ENCODE assay signal across 1 fruit fly cellular context in genomic region chr3L:10885711-10886272, dm6.
TF ChIP-seq lines count a peak whose summit lies in the region.

No protein-coding gene starts in this region.

TF ChIP-seq in whole organism, embryonic, 481 proteins besides CTCF, POLR2A, EP300 and RAD21 (continued from another document):
- TF ChIP-seq CG13287 (GFP tag; IDR thresholded peaks at IDR 0.05; lab: Robert Waterston, UW; ENCODE audit: partially characterized antibody), result peak; percentile 31
- TF ChIP-seq CG1832 (GFP tag; optimal IDR thresholded peaks at IDR 0.05; lab: Kevin White, UChicago), result peak; percentile 78
- TF ChIP-seq Ada2b (GFP tag; IDR thresholded peaks at IDR 0.05; lab: Robert Waterston, UW), result no peak
- no peak for TF ChIP-seq CG10959 (GFP tag; IDR thresholded peaks at IDR 0.05; lab: Robert Waterston, UW)
- no peak for TF ChIP-seq CG10209 (GFP tag; optimal IDR thresholded peaks at IDR 0.05; lab: Kevin White, UChicago)
- peak; percentile 65; the same call in 1 of the 3 replicates for TF ChIP-seq CG34422 (GFP tag; IDR thresholded peaks at IDR 0.05; lab: Robert Waterston, UW)
- no peak for TF ChIP-seq Hsf (GFP tag; optimal IDR thresholded peaks at IDR 0.05; lab: Kevin White, UChicago)
- no peak for TF ChIP-seq Abd-B (GFP tag; optimal IDR thresholded peaks at IDR 0.05; lab: Kevin White, UChicago)
- TF ChIP-seq stwl (tag; optimal IDR thresholded peaks at IDR 0.05; lab: Kevin White, UChicago), result peak; percentile 54
- TF ChIP-seq Med (GFP tag; lab: Kevin White, UChicago), result peak; percentile 51
- no peak for TF ChIP-seq fd102C (GFP tag; optimal IDR thresholded peaks at IDR 0.05; lab: Kevin White, UChicago)
- no peak for TF ChIP-seq lola (GFP tag; optimal IDR thresholded peaks at IDR 0.05; lab: Kevin White, UChicago)
- peak; percentile 19; the same call in 1 of the 2 replicates for TF ChIP-seq vvl (GFP tag; IDR thresholded peaks at IDR 0.05; lab: Robert Waterston, UW)
- no peak for TF ChIP-seq CG12942 (GFP tag; optimal IDR thresholded peaks at IDR 0.05; lab: Kevin White, UChicago)
- peak; percentile 22 for TF ChIP-seq CG17829 (tag; optimal IDR thresholded peaks at IDR 0.05; lab: Kevin White, UChicago)
- no peak for TF ChIP-seq cg (GFP tag; optimal IDR thresholded peaks at IDR 0.05; lab: Kevin White, UChicago)
- TF ChIP-seq CG18011 (GFP tag; optimal IDR thresholded peaks at IDR 0.05; lab: Kevin White, UChicago), result no peak
- TF ChIP-seq CG8765 (GFP tag; IDR thresholded peaks at IDR 0.05; lab: Robert Waterston, UW), result no peak
- peak; percentile 19 for TF ChIP-seq nmo (GFP tag; optimal IDR thresholded peaks at IDR 0.05; lab: Kevin White, UChicago)
- no peak for TF ChIP-seq BEAF-32 (GFP tag; optimal IDR thresholded peaks at IDR 0.05; lab: Kevin White, UChicago)
- peak; percentile 20 for TF ChIP-seq dm (GFP tag; optimal IDR thresholded peaks at IDR 0.05; lab: Kevin White, UChicago)
- TF ChIP-seq CG4617 (GFP tag; optimal IDR thresholded peaks at IDR 0.05; lab: Kevin White, UChicago; ENCODE audit: borderline replicate concordance), result peak; percentile 65
- no peak for TF ChIP-seq Bdp1 (GFP tag; optimal IDR thresholded peaks at IDR 0.05; lab: Kevin White, UChicago)
- TF ChIP-seq D19B (GFP tag; optimal IDR thresholded peaks at IDR 0.05; lab: Kevin White, UChicago), result no peak
- peak; percentile 93 for TF ChIP-seq E2f2 (GFP tag; IDR thresholded peaks at IDR 0.05; lab: Robert Waterston, UW)
- no peak for TF ChIP-seq CG14441 (GFP tag; IDR thresholded peaks at IDR 0.05; lab: Robert Waterston, UW)
- TF ChIP-seq lbe (GFP tag; optimal IDR thresholded peaks at IDR 0.05; lab: Kevin White, UChicago), result no peak
- no peak for TF ChIP-seq CG13894 (tag; optimal IDR thresholded peaks at IDR 0.05; lab: Kevin White, UChicago)
- no peak for TF ChIP-seq CHES-1-like (GFP tag; optimal IDR thresholded peaks at IDR 0.05; lab: Kevin White, UChicago)
- no peak for TF ChIP-seq wdn (GFP tag; IDR thresholded peaks at IDR 0.05; lab: Robert Waterston, UW)
- no peak for TF ChIP-seq al (GFP tag; IDR thresholded peaks at IDR 0.05; lab: Robert Waterston, UW)
- TF ChIP-seq trem (tag; optimal IDR thresholded peaks at IDR 0.05; lab: Kevin White, UChicago), result peak; percentile 37
- no peak for TF ChIP-seq CG9817 (tag; optimal IDR thresholded peaks at IDR 0.05; lab: Kevin White, UChicago)
- no peak for TF ChIP-seq CG13123 (GFP tag; optimal IDR thresholded peaks at IDR 0.05; lab: Kevin White, UChicago)
- peak; percentile 48; the same call in 1 of the 2 replicates for TF ChIP-seq CG32532 (GFP tag; IDR thresholded peaks at IDR 0.05; lab: Robert Waterston, UW)
- TF ChIP-seq Myb (GFP tag; optimal IDR thresholded peaks at IDR 0.05; lab: Kevin White, UChicago), result peak; percentile 10
- peak; percentile 9 for TF ChIP-seq CG10431 (GFP tag; optimal IDR thresholded peaks at IDR 0.05; lab: Kevin White, UChicago)
- TF ChIP-seq Atf6 (GFP tag; IDR thresholded peaks at IDR 0.05; lab: Robert Waterston, UW), result no peak
- TF ChIP-seq CG15514 (GFP tag; optimal IDR thresholded peaks at IDR 0.05; lab: Kevin White, UChicago), result peak; percentile 56
- TF ChIP-seq pzg (GFP tag; optimal IDR thresholded peaks at IDR 0.05; lab: Kevin White, UChicago), result peak; percentile 72
- peak; percentile 1 for TF ChIP-seq Nf-YC (tag; optimal IDR thresholded peaks at IDR 0.05; lab: Kevin White, UChicago)
- no peak for TF ChIP-seq nau (GFP tag; optimal IDR thresholded peaks at IDR 0.05; lab: Kevin White, UChicago)
- TF ChIP-seq Scr (GFP tag; IDR thresholded peaks at IDR 0.05; lab: Robert Waterston, UW; ENCODE audit: partially characterized antibody), result no peak
- peak; percentile 49 for TF ChIP-seq Sin3A (optimal IDR thresholded peaks at IDR 0.05; lab: Kevin White, UChicago)
- TF ChIP-seq CG31224 (GFP tag; IDR thresholded peaks at IDR 0.05; lab: Robert Waterston, UW), result no peak
- no peak for TF ChIP-seq CG16815 (GFP tag; optimal IDR thresholded peaks at IDR 0.05; lab: Kevin White, UChicago)
- no peak for TF ChIP-seq ab (GFP tag; optimal IDR thresholded peaks at IDR 0.05; lab: Kevin White, UChicago)
- TF ChIP-seq Bgb (GFP tag; IDR thresholded peaks at IDR 0.05; lab: Robert Waterston, UW; ENCODE audit: partially characterized antibody), result peak; percentile 25; the same call in 1 of the 2 replicates
- no peak for TF ChIP-seq fru (optimal IDR thresholded peaks at IDR 0.05; lab: Kevin White, UChicago)
- peak; percentile 43 for TF ChIP-seq Fer1 (GFP tag; optimal IDR thresholded peaks at IDR 0.05; lab: Kevin White, UChicago)
- TF ChIP-seq CG14710 (tag; optimal IDR thresholded peaks at IDR 0.05; lab: Kevin White, UChicago), result peak; percentile 84
- no peak for TF ChIP-seq CG7372 (GFP tag; IDR thresholded peaks at IDR 0.05; lab: Robert Waterston, UW)
- no peak for TF ChIP-seq hkb (optimal IDR thresholded peaks at IDR 0.05; lab: Kevin White, UChicago)
- peak; percentile 17; the same call in 1 of the 2 replicates for TF ChIP-seq hkb (GFP tag; IDR thresholded peaks at IDR 0.05; lab: Robert Waterston, UW)
- no peak for TF ChIP-seq fd64A (GFP tag; optimal IDR thresholded peaks at IDR 0.05; lab: Kevin White, UChicago)
- no peak for TF ChIP-seq otp (GFP tag; IDR thresholded peaks at IDR 0.05; lab: Robert Waterston, UW)
- no peak for TF ChIP-seq CG11085 (GFP tag; IDR thresholded peaks at IDR 0.05; lab: Robert Waterston, UW)
- TF ChIP-seq Max (GFP tag; optimal IDR thresholded peaks at IDR 0.05; lab: Kevin White, UChicago), result peak; percentile 14
- peak; percentile 93 for TF ChIP-seq MBD-R2 (GFP tag; IDR thresholded peaks at IDR 0.05; lab: Robert Waterston, UW)
- peak; percentile 76 for TF ChIP-seq CG14965 (GFP tag; optimal IDR thresholded peaks at IDR 0.05; lab: Kevin White, UChicago; ENCODE audit: borderline replicate concordance)
- no peak for TF ChIP-seq p53 (GFP tag; optimal IDR thresholded peaks at IDR 0.05; lab: Kevin White, UChicago)
- TF ChIP-seq sqz (GFP tag; optimal IDR thresholded peaks at IDR 0.05; lab: Kevin White, UChicago), result no peak
- TF ChIP-seq CG10267 (tag; optimal IDR thresholded peaks at IDR 0.05; lab: Kevin White, UChicago), result peak; percentile 32
- TF ChIP-seq CG4820 (GFP tag; optimal IDR thresholded peaks at IDR 0.05; lab: Kevin White, UChicago), result no peak
- peak; percentile 98 for TF ChIP-seq CG17385 (GFP tag; optimal IDR thresholded peaks at IDR 0.05; lab: Kevin White, UChicago)
- no peak for TF ChIP-seq CG6254 (GFP tag; optimal IDR thresholded peaks at IDR 0.05; lab: Kevin White, UChicago)
- TF ChIP-seq CG8388 (GFP tag; optimal IDR thresholded peaks at IDR 0.05; lab: Kevin White, UChicago), result no peak
- TF ChIP-seq CG32772 (GFP tag; IDR thresholded peaks at IDR 0.05; lab: Robert Waterston, UW), result no peak
- peak; percentile 30; the same call in 2 of the 3 replicates for TF ChIP-seq knrl (GFP tag; IDR thresholded peaks at IDR 0.05; lab: Robert Waterston, UW; ENCODE audit: partially characterized antibody)
- no peak for TF ChIP-seq Gsc (GFP tag; IDR thresholded peaks at IDR 0.05; lab: Robert Waterston, UW)
- peak; percentile 46 for TF ChIP-seq YL-1 (GFP tag; optimal IDR thresholded peaks at IDR 0.05; lab: Kevin White, UChicago)
- no peak for TF ChIP-seq CG11723 (GFP tag; optimal IDR thresholded peaks at IDR 0.05; lab: Kevin White, UChicago)
- no peak for TF ChIP-seq z (GFP tag; IDR thresholded peaks at IDR 0.05; lab: Robert Waterston, UW)
- TF ChIP-seq CG10147 (GFP tag; optimal IDR thresholded peaks at IDR 0.05; lab: Kevin White, UChicago), result no peak
- no peak for TF ChIP-seq CG7271 (tag; optimal IDR thresholded peaks at IDR 0.05; lab: Kevin White, UChicago)
- TF ChIP-seq mirr (GFP tag; optimal IDR thresholded peaks at IDR 0.05; lab: Kevin White, UChicago), result no peak
- TF ChIP-seq nerfin-1 (tag; optimal IDR thresholded peaks at IDR 0.05; lab: Kevin White, UChicago), result no peak
- TF ChIP-seq bsh (GFP tag; optimal IDR thresholded peaks at IDR 0.05; lab: Kevin White, UChicago), result no peak
- no peak for TF ChIP-seq CG8359 (GFP tag; optimal IDR thresholded peaks at IDR 0.05; lab: Kevin White, UChicago; ENCODE audit: borderline replicate concordance)
- TF ChIP-seq crp (GFP tag; optimal IDR thresholded peaks at IDR 0.05; lab: Kevin White, UChicago), result peak; percentile 61 to 94
- no peak for TF ChIP-seq cad (GFP tag; optimal IDR thresholded peaks at IDR 0.05; lab: Kevin White, UChicago)
- no peak for TF ChIP-seq inv (GFP tag; IDR thresholded peaks at IDR 0.05; lab: Robert Waterston, UW; ENCODE audit: partially characterized antibody)
- TF ChIP-seq B-H2 (GFP tag; optimal IDR thresholded peaks at IDR 0.05; lab: Kevin White, UChicago), result no peak
- TF ChIP-seq tgo (GFP tag; IDR thresholded peaks at IDR 0.05; lab: Robert Waterston, UW), result no peak
- TF ChIP-seq MESR4 (GFP tag; optimal IDR thresholded peaks at IDR 0.05; lab: Kevin White, UChicago), result peak; percentile 63
- TF ChIP-seq abd-A (tag; optimal IDR thresholded peaks at IDR 0.05; lab: Kevin White, UChicago), result no peak
- no peak for TF ChIP-seq Deaf1 (tag; optimal IDR thresholded peaks at IDR 0.05; lab: Kevin White, UChicago)
- TF ChIP-seq zfh1 (GFP tag; IDR thresholded peaks at IDR 0.05; lab: Robert Waterston, UW), result no peak
- TF ChIP-seq CG12219 (GFP tag; optimal IDR thresholded peaks at IDR 0.05; lab: Kevin White, UChicago), result no peak
- no peak for TF ChIP-seq aop (GFP tag; IDR thresholded peaks at IDR 0.05; lab: Robert Waterston, UW)
- no peak for TF ChIP-seq CG11695 (GFP tag; IDR thresholded peaks at IDR 0.05; lab: Robert Waterston, UW)
- no peak for TF ChIP-seq CG11398 (GFP tag; optimal IDR thresholded peaks at IDR 0.05; lab: Kevin White, UChicago)
- 0 out of 3 replicates have a peak, but pooled peaks have one; percentile 41 for TF ChIP-seq Dbx (GFP tag; IDR thresholded peaks at IDR 0.05; lab: Robert Waterston, UW)
- no peak for TF ChIP-seq rib (GFP tag; IDR thresholded peaks at IDR 0.05; lab: Robert Waterston, UW)
- no peak for TF ChIP-seq Dek (tag; optimal IDR thresholded peaks at IDR 0.05; lab: Kevin White, UChicago)
- TF ChIP-seq CG17912 (GFP tag; optimal IDR thresholded peaks at IDR 0.05; lab: Kevin White, UChicago), result peak; percentile 30
- no peak; the same call in 2 of the 3 replicates for TF ChIP-seq CG6791 (GFP tag; IDR thresholded peaks at IDR 0.05; lab: Robert Waterston, UW; ENCODE audit: partially characterized antibody)
- TF ChIP-seq sob (GFP tag; IDR thresholded peaks at IDR 0.05; lab: Robert Waterston, UW), result peak; percentile 34; the same call in 1 of the 2 replicates
- TF ChIP-seq Hmx (GFP tag; optimal IDR thresholded peaks at IDR 0.05; lab: Kevin White, UChicago), result no peak
- no peak for TF ChIP-seq pita (GFP tag; optimal IDR thresholded peaks at IDR 0.05; lab: Kevin White, UChicago)
- no peak for TF ChIP-seq CG4424 (GFP tag; optimal IDR thresholded peaks at IDR 0.05; lab: Kevin White, UChicago)
- peak; percentile 87 for TF ChIP-seq Dp (GFP tag; optimal IDR thresholded peaks at IDR 0.05; lab: Kevin White, UChicago)
